Worm (Caenorhabditis elegans): Measurements from ENCODE around the gene nhr-262.

Gene nhr-262

ce11 chrV:16871387-16871786 lies 33.3 kb upstream of the nhr-262 start, which contains the start of gene thn-4:
TSS of gene thn-4 (minus strand) at chrV:16871487.
- TF ChIP-seq unc-42 (tag; optimal IDR thresholded peaks at IDR 0.05) (no peak), sdc-2 (tag; optimal IDR thresholded peaks at IDR 0.05) (no peak), ceh-31 (tag; optimal IDR thresholded peaks at IDR 0.05) (no peak), pat-9 (tag; optimal IDR thresholded peaks at IDR 0.05) (no peak), ceh-14 (tag; optimal IDR thresholded peaks at IDR 0.05) (no peak), sox-2 (GFP tag; IDR thresholded peaks at IDR 0.05) (no peak), lin-11 (tag; optimal IDR thresholded peaks at IDR 0.05) (no peak), mec-3 (tag; optimal IDR thresholded peaks at IDR 0.05; ENCODE audit: borderline replicate concordance) (no peak), F13H6.1 (tag; optimal IDR thresholded peaks at IDR 0.05) (no peak), lim-6 (tag; optimal IDR thresholded peaks at IDR 0.05) (no peak)

ce11 chrV:16873642-16874041 lies 31.1 kb upstream of the nhr-262 start, which contains the start of gene srw-23:
TSS of gene srw-23 (plus strand) at chrV:16873942.
- TF ChIP-seq K02D7.2 (tag; optimal IDR thresholded peaks at IDR 0.05): no peak
- no peak for TF ChIP-seq T23F11.4 (GFP tag; optimal IDR thresholded peaks at IDR 0.05)
- TF ChIP-seq hlh-30 (tag; optimal IDR thresholded peaks at IDR 0.05; ENCODE audit: insufficient read depth): no peak
- TF ChIP-seq unc-3 (GFP tag; conservative IDR thresholded peaks at IDR 0.05): no peak
- no peak for TF ChIP-seq unc-3 (tag; optimal IDR thresholded peaks at IDR 0.05)
- no peak for TF ChIP-seq ceh-22 (tag; optimal IDR thresholded peaks at IDR 0.05)
- no peak for TF ChIP-seq ceh-9 (tag; optimal IDR thresholded peaks at IDR 0.05)
- no peak for TF ChIP-seq nfya-1 (tag; optimal IDR thresholded peaks at IDR 0.05)
- no peak for TF ChIP-seq pros-1 (tag; optimal IDR thresholded peaks at IDR 0.05)
- no peak for TF ChIP-seq elt-4 (tag; optimal IDR thresholded peaks at IDR 0.05)

ce11 chrV:16874966-16875365 lies 29.7 kb upstream of the nhr-262 start, which contains the start of gene F49A5.10:
TSS of gene F49A5.10 (plus strand) at chrV:16875266.
- TF ChIP-seq ama-1 (optimal IDR thresholded peaks at IDR 0.05) (no peak), T23F11.4 (GFP tag; optimal IDR thresholded peaks at IDR 0.05) (no peak), dve-1 (tag; optimal IDR thresholded peaks at IDR 0.05) (no peak), K09A11.1 (tag; optimal IDR thresholded peaks at IDR 0.05; ENCODE audit: insufficient read depth) (no peak)

ce11 chrV:16879532-16879931 lies 25.2 kb upstream of the nhr-262 start:
- TF ChIP-seq tbx-2 (tag; optimal IDR thresholded peaks at IDR 0.05): no peak
- TF ChIP-seq syd-9 (tag; optimal IDR thresholded peaks at IDR 0.05): no peak
- TF ChIP-seq nhr-11 (tag; optimal IDR thresholded peaks at IDR 0.05): no peak
- no peak for TF ChIP-seq ceh-9 (tag; optimal IDR thresholded peaks at IDR 0.05)
- no peak for TF ChIP-seq eyg-1 (tag; optimal IDR thresholded peaks at IDR 0.05)
- no peak for TF ChIP-seq ceh-30 (tag; optimal IDR thresholded peaks at IDR 0.05)
- no peak for TF ChIP-seq hlh-8 (tag; optimal IDR thresholded peaks at IDR 0.05)
- TF ChIP-seq npax-4 (tag; optimal IDR thresholded peaks at IDR 0.05): no peak
- TF ChIP-seq pag-3 (tag; optimal IDR thresholded peaks at IDR 0.05; ENCODE audit: borderline replicate concordance): no peak
- no peak for TF ChIP-seq fkh-10 (GFP tag; optimal IDR thresholded peaks at IDR 0.05)

ce11 chrV:16880054-16880453 lies 24.7 kb upstream of the nhr-262 start, which contains the start of gene F09C6.3:
TSS of gene F09C6.3 (minus strand) at chrV:16880154.
- TF ChIP-seq F13H6.1 (tag; optimal IDR thresholded peaks at IDR 0.05) (no peak), ets-4 (tag; optimal IDR thresholded peaks at IDR 0.05) (no peak), fkh-10 (GFP tag; optimal IDR thresholded peaks at IDR 0.05) (no peak), pros-1 (tag; optimal IDR thresholded peaks at IDR 0.05) (no peak), elt-2 (tag; optimal IDR thresholded peaks at IDR 0.05) (no peak), C38D4.7 (GFP tag; optimal IDR thresholded peaks at IDR 0.05) (no peak), ceh-18 (tag; optimal IDR thresholded peaks at IDR 0.05) (no peak), hlh-13 (GFP tag; optimal IDR thresholded peaks at IDR 0.05) (no peak), ahr-1 (tag; optimal IDR thresholded peaks at IDR 0.05) (no peak), ceh-45 (GFP tag; IDR thresholded peaks at IDR 0.05) (no peak), mec-3 (tag; optimal IDR thresholded peaks at IDR 0.05; ENCODE audit: borderline replicate concordance) (no peak), ref-2 (tag; optimal IDR thresholded peaks at IDR 0.05) (no peak), pqm-1 (tag; optimal IDR thresholded peaks at IDR 0.05) (no peak), ceh-24 (tag; optimal IDR thresholded peaks at IDR 0.05) (no peak)

Measured in whole organism, late embryonic.